Fruit fly (Drosophila melanogaster): Measurements from ENCODE around the gene betaNACtes1.

DNA sequence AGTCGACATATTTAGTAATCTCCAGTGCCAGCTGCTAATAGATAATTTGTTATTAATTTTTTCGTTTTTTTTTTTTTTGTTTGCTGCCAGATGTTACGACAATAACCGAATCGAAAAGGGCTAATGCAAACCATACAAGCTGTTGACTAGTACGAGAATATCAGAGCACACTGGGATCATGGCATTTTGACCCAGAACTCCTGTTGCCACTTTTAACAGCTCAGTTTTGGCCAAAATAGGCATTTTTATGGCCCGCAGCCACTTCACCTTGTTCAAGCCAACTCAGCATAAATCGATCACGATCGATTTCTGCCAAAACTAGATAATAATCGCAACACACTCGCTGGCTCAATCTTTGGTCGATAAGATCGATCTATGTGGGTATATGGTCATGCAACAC lies 20.5 kb downstream of the betaNACtes1 start, which contains the start of gene CG12479:
- TF ChIP-seq D1 (tag; optimal IDR thresholded peaks at IDR 0.05) (no peak), CG15710 (tag; optimal IDR thresholded peaks at IDR 0.05) (no peak), Pif1B (GFP tag; optimal IDR thresholded peaks at IDR 0.05) (no peak)
